Worm (Caenorhabditis elegans) whole organism, L1 larva: Measurements from ENCODE around the gene his-48.

Source experiments
- aha-1 ChIP-seq: fragments of 150-350 bp; optimal IDR thresholded peaks from 2 replicates; lab custom pipeline; 2014; ENCODE audit warnings: missing biosample characterization, missing genetic modification characterization
- ceh-82 ChIP-seq, 3 experiments: fragments of 150-350 bp in 1 of 3; sonication (generic microtip) in 2 of 3; optimal IDR thresholded peaks; 2 replicates each; lab custom pipeline; 2014 to 2017; ENCODE audit warnings: missing biosample characterization in 3 of 3, missing genetic modification characterization in 3 of 3
- nhr-12 ChIP-seq: sonication (generic microtip); optimal IDR thresholded peaks from 2 replicates; lab custom pipeline; 2017; ENCODE audit warnings: missing biosample characterization, missing genetic modification characterization
- ztf-11 ChIP-seq, 2 experiments: sonication (generic microtip); optimal IDR thresholded peaks; 2 replicates each; lab custom pipeline; 2016 to 2017; ENCODE audit warnings: missing genetic modification characterization in 2 of 2, missing biosample characterization in 1 of 2, missing compliant biosample characterization in 1 of 2

ce11 chrIV:11326939-11327565, 2.5 kb downstream of the his-48 start, which contains the start of gene B0035.21:
- TF ChIP-seq ceh-82 (tag; optimal IDR thresholded peaks at IDR 0.05; lab: Kevin White, UChicago), result no peak
- TF ChIP-seq aha-1, result no peak
- TF ChIP-seq ztf-11 (tag; optimal IDR thresholded peaks at IDR 0.05; lab: Kevin White, UChicago), result no peak
- TF ChIP-seq nhr-12, result no peak
